In the genomic region with DNA sequence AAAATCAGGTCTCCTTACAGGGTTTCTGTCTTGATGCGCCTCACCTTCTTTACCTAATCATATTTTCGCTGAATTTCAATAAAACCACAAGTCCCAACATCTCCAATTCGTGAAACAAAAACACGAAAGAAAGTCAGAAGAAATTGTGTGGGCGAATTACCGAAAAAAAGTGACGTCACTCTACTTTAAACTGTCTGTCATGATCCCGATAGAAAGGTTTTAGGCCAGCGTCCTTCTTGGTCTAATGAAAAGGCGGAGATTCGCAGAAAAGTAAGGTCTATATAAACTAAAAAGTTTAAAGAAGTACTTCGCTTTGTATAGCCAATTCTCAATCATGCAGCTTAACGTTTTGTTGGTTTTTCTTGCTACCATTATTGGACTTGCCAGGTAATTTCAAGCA, we compare ENCODE assay signal across 5 worm cellular contexts.
TF ChIP-seq lines count a peak whose summit lies in the region.

A gene (plus strand): TSS at position 307 of the 400 bp plus-strand sequence.

TF ChIP-seq in whole organism, L1 larva, 84 proteins besides CTCF, POLR2A, EP300 and RAD21 (continues in another document):
- TF ChIP-seq nhr-85 (tag; lab: Kevin White, UChicago): peak; percentile 82
- no peak for TF ChIP-seq snpc-4 (tag; optimal IDR thresholded peaks at IDR 0.05; lab: Kevin White, UChicago)
- no peak for TF ChIP-seq F16B12.6 (tag; optimal IDR thresholded peaks at IDR 0.05; lab: Kevin White, UChicago)
- TF ChIP-seq elt-2 (tag; optimal IDR thresholded peaks at IDR 0.05; lab: Kevin White, UChicago): no peak
- TF ChIP-seq fos-1 (tag; optimal IDR thresholded peaks at IDR 0.05; lab: Kevin White, UChicago): no peak
- TF ChIP-seq blmp-1 (tag; optimal IDR thresholded peaks at IDR 0.05; lab: Kevin White, UChicago): peak; percentile 71
- TF ChIP-seq pag-3 (tag; optimal IDR thresholded peaks at IDR 0.05; lab: Kevin White, UChicago; ENCODE audit: borderline replicate concordance, insufficient read depth): no peak
- no peak for TF ChIP-seq hpl-2 (GFP tag; optimal IDR thresholded peaks at IDR 0.05; lab: Kevin White, UChicago)
- TF ChIP-seq mep-1 (tag; optimal IDR thresholded peaks at IDR 0.05; lab: Kevin White, UChicago): no peak
- no peak for TF ChIP-seq ceh-82 (tag; optimal IDR thresholded peaks at IDR 0.05; lab: Kevin White, UChicago)
- TF ChIP-seq skn-1 (tag; optimal IDR thresholded peaks at IDR 0.05; lab: Kevin White, UChicago): no peak
- TF ChIP-seq lin-39 (tag; optimal IDR thresholded peaks at IDR 0.05; lab: Kevin White, UChicago): no peak
- no peak for TF ChIP-seq nhr-76 (tag; optimal IDR thresholded peaks at IDR 0.05; lab: Kevin White, UChicago)
- TF ChIP-seq ama-1 (optimal IDR thresholded peaks at IDR 0.05; lab: Kevin White, UChicago): no peak
- no peak for TF ChIP-seq mdl-1 (tag; optimal IDR thresholded peaks at IDR 0.05; lab: Kevin White, UChicago)
- no peak for TF ChIP-seq alr-1 (tag; optimal IDR thresholded peaks at IDR 0.05; lab: Kevin White, UChicago; ENCODE audit: borderline replicate concordance)
- TF ChIP-seq hlh-17 (GFP tag; optimal IDR thresholded peaks at IDR 0.05; lab: Kevin White, UChicago; ENCODE audit: borderline replicate concordance): no peak

TF ChIP-seq in whole organism, L2 larva, 48 proteins besides CTCF, POLR2A, EP300 and RAD21:
- peak; percentile 8 for TF ChIP-seq ama-1 (optimal IDR thresholded peaks at IDR 0.05; lab: Kevin White, UChicago)
- no peak for TF ChIP-seq Y55F3AM.14 (GFP tag; optimal IDR thresholded peaks at IDR 0.05; lab: Kevin White, UChicago)
- TF ChIP-seq crh-2 (tag; optimal IDR thresholded peaks at IDR 0.05; lab: Kevin White, UChicago): peak; percentile 36
- peak; percentile 61 for TF ChIP-seq nhr-25 (tag; optimal IDR thresholded peaks at IDR 0.05; lab: Kevin White, UChicago)
- peak; percentile 18 for TF ChIP-seq sma-9 (GFP tag; optimal IDR thresholded peaks at IDR 0.05; lab: Kevin White, UChicago)
- TF ChIP-seq sma-9 (tag; optimal IDR thresholded peaks at IDR 0.05; lab: Kevin White, UChicago): no peak
- TF ChIP-seq sma-3 (GFP tag; optimal IDR thresholded peaks at IDR 0.05; lab: Kevin White, UChicago): peak; percentile 68

TF ChIP-seq in whole organism, L3 larva, 47 proteins besides CTCF, POLR2A, EP300 and RAD21:
- peak; percentile 69 for TF ChIP-seq nhr-23 (tag; optimal IDR thresholded peaks at IDR 0.05; lab: Kevin White, UChicago)
- TF ChIP-seq nhr-43 (tag; optimal IDR thresholded peaks at IDR 0.05; lab: Kevin White, UChicago; ENCODE audit: poor library complexity, severe bottlenecking): peak; percentile 6
- no peak for TF ChIP-seq ceh-82 (tag; optimal IDR thresholded peaks at IDR 0.05; lab: Kevin White, UChicago)
- no peak for TF ChIP-seq snpc-4 (tag; optimal IDR thresholded peaks at IDR 0.05; lab: Kevin White, UChicago)
- peak; percentile 56 for TF ChIP-seq nhr-25 (tag; optimal IDR thresholded peaks at IDR 0.05; lab: Kevin White, UChicago)
- TF ChIP-seq mml-1 (tag; optimal IDR thresholded peaks at IDR 0.05; lab: Kevin White, UChicago): no peak
TF ChIP-seq in whole organism, L3 larva: peak in this region for 3.

TF ChIP-seq in whole organism, L4 larva, 104 proteins besides CTCF, POLR2A, EP300 and RAD21:
- TF ChIP-seq nhr-48 (tag; optimal IDR thresholded peaks at IDR 0.05; lab: Kevin White, UChicago) (no peak), mdt-29 (GFP tag; IDR thresholded peaks at IDR 0.05; lab: Robert Waterston, UW) (no peak), tag-97 (GFP tag; IDR thresholded peaks at IDR 0.05; lab: Robert Waterston, UW) (no peak), lsy-2 (tag; optimal IDR thresholded peaks at IDR 0.05; lab: Kevin White, UChicago) (no peak), zip-11 (GFP tag; IDR thresholded peaks at IDR 0.05; lab: Robert Waterston, UW) (no peak), zag-1 (tag; optimal IDR thresholded peaks at IDR 0.05; lab: Kevin White, UChicago) (no peak), attf-4 (tag; optimal IDR thresholded peaks at IDR 0.05; lab: Kevin White, UChicago) (no peak), mep-1 (tag; optimal IDR thresholded peaks at IDR 0.05; lab: Kevin White, UChicago) (peak; percentile 22), dve-1 (tag; optimal IDR thresholded peaks at IDR 0.05; lab: Kevin White, UChicago; ENCODE audit: insufficient read depth) (peak; percentile 9), madf-5 (GFP tag; IDR thresholded peaks at IDR 0.05; lab: Robert Waterston, UW) (no peak), skn-1 (tag; optimal IDR thresholded peaks at IDR 0.05; lab: Kevin White, UChicago) (no peak), lin-15B (tag; optimal IDR thresholded peaks at IDR 0.05; lab: Kevin White, UChicago) (no peak), Y75B8A.6 (GFP tag; IDR thresholded peaks at IDR 0.05; lab: Robert Waterston, UW) (no peak), nhr-25 (tag; optimal IDR thresholded peaks at IDR 0.05; lab: Kevin White, UChicago; ENCODE audit: borderline replicate concordance, insufficient read depth) (peak; percentile 29), nhr-28 (tag; optimal IDR thresholded peaks at IDR 0.05; lab: Kevin White, UChicago) (no peak), aha-1 (tag; lab: Kevin White, UChicago) (peak; percentile 49), arid-1 (GFP tag; conservative IDR thresholded peaks at IDR 0.05; lab: Robert Waterston, UW) (no peak)

TF ChIP-seq in whole organism, young adult, 124 proteins besides CTCF, POLR2A, EP300 and RAD21:
- TF ChIP-seq atf-7 (tag; optimal IDR thresholded peaks at IDR 0.05; lab: Kevin White, UChicago) (peak; percentile 70), Y53G8AR.9 (GFP tag; conservative IDR thresholded peaks at IDR 0.05; lab: Robert Waterston, UW) (no peak)
TF ChIP-seq in whole organism, young adult: peak in this region for 1.
